Fruit fly (Drosophila melanogaster): ENCODE measurements around the gene CG10616.

CG10616 gene

DNA sequence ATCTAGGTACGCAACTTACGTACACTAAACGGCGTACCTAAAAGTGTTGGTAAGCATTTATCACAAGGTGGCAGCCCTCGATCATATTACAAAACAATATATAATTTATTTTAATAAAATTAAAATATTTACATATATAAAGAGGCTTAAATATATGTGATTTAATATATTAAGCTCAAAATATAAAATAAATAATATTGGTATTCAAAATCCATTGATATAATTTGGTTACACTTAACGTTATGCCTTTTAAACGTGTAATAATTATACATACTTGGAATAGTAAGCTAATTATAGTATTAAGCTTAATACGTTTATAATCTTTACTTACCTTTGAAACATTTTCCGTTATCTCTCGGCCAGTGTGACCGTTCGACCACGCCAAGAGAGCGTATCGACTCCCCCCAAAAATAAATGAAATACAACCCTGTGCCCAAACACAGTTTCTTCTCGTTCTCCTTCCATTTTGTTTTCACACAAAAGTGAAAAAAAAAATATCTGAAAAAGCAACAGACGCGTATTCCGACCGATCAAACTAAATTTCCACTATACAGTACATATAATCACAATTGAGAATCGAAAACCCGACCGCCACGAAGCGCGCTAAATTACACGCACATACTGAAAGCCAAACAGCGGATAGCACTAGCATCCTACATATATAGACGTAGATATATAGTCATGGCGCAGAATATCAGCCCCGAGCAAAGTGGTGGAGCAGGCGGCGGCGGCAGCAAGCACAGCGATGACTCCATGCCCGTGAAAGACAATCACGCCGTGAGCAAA is 32.5 kb downstream of the CG10616 start, which contains the start of the genes CG10646 and vih (continued):
- TF ChIP-seq sna (GFP tag; IDR thresholded peaks at IDR 0.05; ENCODE audit: partially characterized antibody) (no peak), MBD-R2 (GFP tag; IDR thresholded peaks at IDR 0.05) (peak; percentile 50), crol (GFP tag; IDR thresholded peaks at IDR 0.05) (no peak), CG4360 (GFP tag; IDR thresholded peaks at IDR 0.05) (no peak), ranshi (GFP tag; IDR thresholded peaks at IDR 0.05) (0 out of 2 replicates have a peak, but pooled peaks have one; percentile 3), CG32772 (GFP tag; IDR thresholded peaks at IDR 0.05) (no peak), croc (GFP tag; conservative IDR thresholded peaks at IDR 0.05) (no peak), br (optimal IDR thresholded peaks at IDR 0.05) (no peak), fd96Cb (tag; optimal IDR thresholded peaks at IDR 0.05) (peak; percentile 13), hth (optimal IDR thresholded peaks at IDR 0.05) (no peak), lmd (GFP tag; IDR thresholded peaks at IDR 0.05) (no peak), Pdp1 (GFP tag; optimal IDR thresholded peaks at IDR 0.05) (peak in 1 of 2 experiments; percentile 28), Oli (tag; optimal IDR thresholded peaks at IDR 0.05) (peak; percentile 20), pho (GFP tag; optimal IDR thresholded peaks at IDR 0.05) (no peak), Trl (optimal IDR thresholded peaks at IDR 0.05) (no peak), Trl (GFP tag; optimal IDR thresholded peaks at IDR 0.05) (peak; percentile 15), CG9876 (GFP tag; optimal IDR thresholded peaks at IDR 0.05) (no peak), tx (GFP tag; optimal IDR thresholded peaks at IDR 0.05) (no peak), Dad (GFP tag; optimal IDR thresholded peaks at IDR 0.05) (peak; percentile 24), CG30431 (GFP tag; optimal IDR thresholded peaks at IDR 0.05) (no peak), cas (GFP tag; IDR thresholded peaks at IDR 0.05) (no peak), CG13424 (tag; optimal IDR thresholded peaks at IDR 0.05) (peak; percentile 61), CG10267 (tag; optimal IDR thresholded peaks at IDR 0.05) (peak; percentile 91), Side (GFP tag; optimal IDR thresholded peaks at IDR 0.05) (peak; percentile 33), HLH3B (GFP tag; IDR thresholded peaks at IDR 0.05) (0 out of 2 replicates have a peak, but pooled peaks have one; percentile 23), phol (tag; optimal IDR thresholded peaks at IDR 0.05) (peak; percentile 90), CG33213 (GFP tag; optimal IDR thresholded peaks at IDR 0.05) (peak; percentile 20), Fer2 (tag; optimal IDR thresholded peaks at IDR 0.05) (peak; percentile 28), CG10654 (GFP tag; optimal IDR thresholded peaks at IDR 0.05) (peak; percentile 79), CG13894 (tag; optimal IDR thresholded peaks at IDR 0.05) (peak; percentile 18), Hsf (GFP tag; optimal IDR thresholded peaks at IDR 0.05) (peak; percentile 2), ap (GFP tag; IDR thresholded peaks at IDR 0.05) (no peak), Sry-δ (GFP tag; optimal IDR thresholded peaks at IDR 0.05) (peak; percentile 49), insv (GFP tag; optimal IDR thresholded peaks at IDR 0.05) (peak in 1 of 2 experiments; percentile 39), CG8765 (GFP tag; IDR thresholded peaks at IDR 0.05) (no peak), Neu2 (GFP tag; optimal IDR thresholded peaks at IDR 0.05; ENCODE audit: borderline replicate concordance) (no peak), Drgx (GFP tag; IDR thresholded peaks at IDR 0.05) (no peak), Hand (GFP tag; optimal IDR thresholded peaks at IDR 0.05) (no peak), CG12236 (GFP tag; optimal IDR thresholded peaks at IDR 0.05) (no peak), CG7839 (tag; optimal IDR thresholded peaks at IDR 0.05) (peak; percentile 53), NK7.1 (GFP tag; optimal IDR thresholded peaks at IDR 0.05) (no peak), tin (GFP tag; optimal IDR thresholded peaks at IDR 0.05) (peak; percentile 62), NFAT (GFP tag; IDR thresholded peaks at IDR 0.05) (peak; percentile 35; the same call in 1 of the 2 replicates), Sin3A (optimal IDR thresholded peaks at IDR 0.05) (no peak), Dbx (GFP tag; IDR thresholded peaks at IDR 0.05) (0 out of 3 replicates have a peak, but pooled peaks have one; percentile 37), Spps (tag; optimal IDR thresholded peaks at IDR 0.05) (peak; percentile 7), jigr1 (GFP tag; IDR thresholded peaks at IDR 0.05) (no peak), CG8924 (tag; optimal IDR thresholded peaks at IDR 0.05) (peak; percentile 63), CG1529 (GFP tag; optimal IDR thresholded peaks at IDR 0.05) (no peak), org-1 (GFP tag; optimal IDR thresholded peaks at IDR 0.05) (no peak), Rfx (GFP tag; IDR thresholded peaks at IDR 0.05) (peak; percentile 53), CG7372 (GFP tag; IDR thresholded peaks at IDR 0.05) (no peak)
